Worm (Caenorhabditis elegans) whole organism, midembryonic: ENCODE measurements around the gene sra-36.

Experiments
- T22C8.4 ChIP-seq: fragments of 200-800 bp; sonication (Bioruptor generic); IDR thresholded peaks from 2 replicates; pipeline ENCODE4 v1.3.6; 2022; ENCODE audit warnings: missing genetic modification characterization, missing compliant biosample characterization
- cog-1 ChIP-seq: sonication (generic microtip); optimal IDR thresholded peaks from 2 replicates; lab custom pipeline; 2016; ENCODE audit warnings: missing genetic modification characterization, missing compliant biosample characterization
- flt-1 ChIP-seq: fragments of 200-800 bp; sonication (Bioruptor generic); IDR thresholded peaks from 2 replicates; pipeline ENCODE4 v1.3.6; 2022; ENCODE audit warnings: missing genetic modification characterization, missing compliant biosample characterization
- klf-2 ChIP-seq: fragments of 200-800 bp; sonication (Bioruptor generic); conservative IDR thresholded peaks from 2 replicates; pipeline ENCODE4 v1.3.6; 2022; ENCODE audit warnings: missing genetic modification reagents, missing genetic modification characterization, missing compliant biosample characterization
- med-1 ChIP-seq: sonication (generic microtip); optimal IDR thresholded peaks from 2 replicates; lab custom pipeline; 2017; ENCODE audit warnings: missing genetic modification characterization, mild to moderate bottlenecking, missing compliant biosample characterization, antibody characterized with exemption, missing genetic modification reagents; ENCODE audit not compliant: insufficient read depth
- ref-1 ChIP-seq: fragments of 200-800 bp; sonication (Bioruptor generic); conservative IDR thresholded peaks from 2 replicates; pipeline ENCODE4 v1.3.6; 2022; ENCODE audit warnings: missing genetic modification reagents, missing genetic modification characterization, missing compliant biosample characterization
- tab-1 ChIP-seq: fragments of 200-800 bp; sonication (Bioruptor generic); IDR thresholded peaks from 2 replicates; pipeline ENCODE4 v1.3.6; 2022; ENCODE audit warnings: missing genetic modification characterization, missing compliant biosample characterization
- ztf-23 ChIP-seq: fragments of 200-800 bp; sonication (Bioruptor generic); IDR thresholded peaks from 2 replicates; pipeline ENCODE4 v1.3.6; 2022; ENCODE audit warnings: missing genetic modification reagents, missing genetic modification characterization, missing compliant biosample characterization
- ztf-29 ChIP-seq: fragments of 200-800 bp; sonication (Bioruptor generic); IDR thresholded peaks from 2 replicates; pipeline ENCODE4 v1.3.6; 2022; ENCODE audit warnings: missing genetic modification reagents, missing genetic modification characterization, missing compliant biosample characterization

sra-36 gene

ce11 chrII:4573084-4573483, 32.6 kb upstream of the sra-36 start:
- TF ChIP-seq ref-1 (no peak), ztf-29 (GFP tag; lab: Robert Waterston, UW) (no peak), cog-1 (tag; lab: Kevin White, UChicago) (no peak), flt-1 (no peak), T22C8.4 (GFP tag; lab: Robert Waterston, UW) (no peak)

ce11 chrII:4572579-4572978, 32.0 kb upstream of the sra-36 start:
- TF ChIP-seq T22C8.4 (GFP tag; lab: Robert Waterston, UW), result no peak
- TF ChIP-seq ztf-29 (GFP tag; lab: Robert Waterston, UW), result no peak
- no peak for TF ChIP-seq tab-1 (GFP tag; lab: Robert Waterston, UW)
- TF ChIP-seq flt-1, result no peak
- TF ChIP-seq med-1 (GFP tag; lab: Kevin White, UChicago), result no peak
- no peak for TF ChIP-seq cog-1 (tag; lab: Kevin White, UChicago)
- TF ChIP-seq klf-2 (GFP tag; lab: Robert Waterston, UW), result no peak
- TF ChIP-seq ref-1, result no peak
- no peak for TF ChIP-seq ztf-23

DNA sequence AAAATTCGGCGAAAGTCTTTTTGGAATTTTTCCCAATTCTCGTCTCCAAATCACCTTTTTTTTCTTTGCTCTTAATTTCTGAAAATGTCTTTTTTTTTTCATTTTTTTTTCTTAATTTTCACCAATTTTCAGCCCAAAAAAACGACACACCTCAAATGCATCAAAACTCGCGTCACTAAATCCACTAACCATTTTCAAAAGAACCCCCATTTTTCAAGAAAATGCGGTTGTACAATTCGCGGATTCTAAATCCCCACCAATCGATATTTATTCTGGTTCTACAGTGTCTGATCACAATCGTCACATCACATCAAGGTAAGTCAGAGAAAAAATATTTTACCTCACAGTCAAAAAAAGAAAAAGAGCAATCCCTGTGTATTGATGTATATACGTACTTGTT, 31.3 kb upstream of the sra-36 start, which contains the start of gene vab-1:
Gene vab-1 (plus strand): TSS at position 133 of the 400 bp plus-strand sequence.
- TF ChIP-seq ref-1 (no peak), cog-1 (tag; lab: Kevin White, UChicago) (no peak), flt-1 (no peak), tab-1 (GFP tag; lab: Robert Waterston, UW) (no peak), ztf-23 (no peak), ztf-29 (GFP tag; lab: Robert Waterston, UW) (no peak), T22C8.4 (GFP tag; lab: Robert Waterston, UW) (no peak), klf-2 (GFP tag; lab: Robert Waterston, UW) (no peak), med-1 (GFP tag; lab: Kevin White, UChicago) (no peak)

DNA sequence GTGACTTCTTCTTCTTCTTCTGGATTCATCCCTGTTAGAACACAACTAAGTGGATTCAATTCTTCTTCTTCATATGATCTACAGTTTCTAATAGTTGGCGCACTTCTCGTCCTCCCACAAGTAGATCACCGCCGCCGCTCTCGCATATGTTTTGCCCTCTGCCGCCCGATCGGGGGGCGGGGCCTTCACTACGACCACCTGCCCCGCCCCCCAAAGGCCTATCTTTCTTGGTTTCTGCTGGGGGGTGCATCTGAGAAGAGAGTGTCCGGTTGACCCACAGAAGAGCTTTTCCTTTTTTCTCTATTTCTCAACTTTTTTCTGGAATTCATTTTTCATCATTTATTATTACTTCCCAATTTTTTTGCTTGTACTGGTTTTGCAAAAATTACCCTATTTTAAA, 30.6 kb upstream of the sra-36 start:
- TF ChIP-seq ref-1, result no peak
- peak; percentile 54; the same call in 1 of the 2 replicates for TF ChIP-seq ztf-23
- TF ChIP-seq cog-1 (tag; lab: Kevin White, UChicago), result no peak
- TF ChIP-seq flt-1, result 0 out of 2 replicates have a peak, but pooled peaks have one; percentile 48

DNA sequence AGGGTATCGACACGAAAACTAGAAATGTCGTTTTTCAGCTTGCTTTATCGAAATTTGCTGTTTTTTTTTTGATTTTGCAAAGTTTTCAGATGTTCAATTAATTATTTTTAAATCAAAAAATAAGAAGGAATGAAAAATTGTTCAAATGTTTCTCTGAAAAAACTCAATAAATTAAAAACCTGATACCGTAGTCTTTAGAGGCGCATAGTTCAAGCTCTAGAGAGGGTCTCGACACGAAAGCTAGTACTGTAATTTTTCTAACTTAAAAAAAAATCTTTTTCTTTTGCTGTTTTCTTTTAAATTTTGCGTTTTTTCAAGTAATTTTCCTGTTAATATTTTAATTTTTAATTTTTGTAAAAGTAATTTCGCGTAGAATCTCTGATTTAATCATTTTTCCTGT, 25.7 kb upstream of the sra-36 start:
- no peak for TF ChIP-seq ztf-29 (GFP tag; lab: Robert Waterston, UW)
- TF ChIP-seq ref-1, result no peak
- no peak for TF ChIP-seq med-1 (GFP tag; lab: Kevin White, UChicago)
- no peak for TF ChIP-seq klf-2 (GFP tag; lab: Robert Waterston, UW)
- TF ChIP-seq tab-1 (GFP tag; lab: Robert Waterston, UW), result no peak
- TF ChIP-seq T22C8.4 (GFP tag; lab: Robert Waterston, UW), result no peak
- TF ChIP-seq cog-1 (tag; lab: Kevin White, UChicago), result no peak
- TF ChIP-seq flt-1, result no peak
- no peak for TF ChIP-seq ztf-23

DNA sequence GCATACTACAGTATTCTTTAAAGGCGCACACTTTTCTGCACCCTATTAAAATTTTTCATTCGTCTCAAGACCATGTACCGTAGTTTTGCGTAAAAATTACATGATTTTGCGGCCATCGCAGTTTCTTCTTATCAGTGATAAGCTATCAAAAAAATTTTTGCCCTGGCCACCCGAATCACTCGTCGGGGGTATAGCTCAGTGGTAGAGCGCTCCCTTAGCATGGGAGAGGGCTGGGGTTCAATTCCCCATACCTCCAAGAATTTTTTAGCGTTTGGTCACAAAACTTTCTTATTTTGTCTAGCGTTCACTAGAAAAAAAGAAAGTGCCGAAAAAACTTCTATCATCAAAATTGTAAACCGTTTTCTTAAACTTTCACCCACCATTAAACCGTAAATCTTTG, 24.7 kb upstream of the sra-36 start:
- TF ChIP-seq ref-1, result no peak

ce11 chrII:4562503-4563000, 22.0 kb upstream of the sra-36 start, which contains the start of gene dao-2:
dao-2 (plus strand) TSS chrII:4562950.
- no peak for TF ChIP-seq ref-1
- TF ChIP-seq ztf-29 (GFP tag; lab: Robert Waterston, UW), result no peak
- TF ChIP-seq flt-1, result no peak
- TF ChIP-seq klf-2 (GFP tag; lab: Robert Waterston, UW), result no peak
- no peak for TF ChIP-seq cog-1 (tag; lab: Kevin White, UChicago)
- TF ChIP-seq med-1 (GFP tag; lab: Kevin White, UChicago), result no peak
- TF ChIP-seq T22C8.4 (GFP tag; lab: Robert Waterston, UW), result no peak
- no peak for TF ChIP-seq ztf-23
- no peak for TF ChIP-seq tab-1 (GFP tag; lab: Robert Waterston, UW)

ce11 chrII:4560068-4560467, 19.5 kb upstream of the sra-36 start, which contains the start of gene M03A1.8:
M03A1.8 (plus strand) TSS chrII:4560336.
- TF ChIP-seq ztf-23 (no peak), cog-1 (tag; lab: Kevin White, UChicago) (no peak), ref-1 (no peak), tab-1 (GFP tag; lab: Robert Waterston, UW) (no peak), med-1 (GFP tag; lab: Kevin White, UChicago) (no peak), T22C8.4 (GFP tag; lab: Robert Waterston, UW) (no peak), ztf-29 (GFP tag; lab: Robert Waterston, UW) (no peak), klf-2 (GFP tag; lab: Robert Waterston, UW) (no peak), flt-1 (no peak)

DNA sequence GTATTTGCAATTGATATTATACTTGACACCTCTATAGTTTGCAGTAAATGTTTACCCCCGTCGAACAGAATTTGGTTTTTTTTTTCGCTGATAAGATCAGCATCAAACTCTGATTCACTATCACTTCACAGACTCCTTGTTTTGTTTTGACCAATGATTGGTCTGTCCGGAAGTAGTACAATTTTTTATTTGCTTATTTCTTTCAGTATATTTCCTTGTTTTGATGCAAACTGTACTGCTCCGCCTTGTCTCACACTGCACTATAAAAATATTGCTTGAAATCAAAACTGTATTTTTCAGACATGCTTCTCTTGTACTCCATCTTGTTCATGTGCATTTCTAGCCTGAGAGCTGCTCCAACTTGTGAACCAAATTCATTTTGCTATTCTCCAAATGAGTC, 17.0 kb upstream of the sra-36 start, which contains the start of gene M03A1.3:
Gene M03A1.3 (plus strand): TSS at position 301 of the 400 bp plus-strand sequence.
- no peak for TF ChIP-seq klf-2 (GFP tag; lab: Robert Waterston, UW)
- no peak for TF ChIP-seq med-1 (GFP tag; lab: Kevin White, UChicago)
- no peak for TF ChIP-seq flt-1
- no peak for TF ChIP-seq ref-1
- TF ChIP-seq cog-1 (tag; lab: Kevin White, UChicago), result no peak
- no peak for TF ChIP-seq tab-1 (GFP tag; lab: Robert Waterston, UW)
- TF ChIP-seq T22C8.4 (GFP tag; lab: Robert Waterston, UW), result no peak
- TF ChIP-seq ztf-23, result no peak
- no peak for TF ChIP-seq ztf-29 (GFP tag; lab: Robert Waterston, UW)

DNA sequence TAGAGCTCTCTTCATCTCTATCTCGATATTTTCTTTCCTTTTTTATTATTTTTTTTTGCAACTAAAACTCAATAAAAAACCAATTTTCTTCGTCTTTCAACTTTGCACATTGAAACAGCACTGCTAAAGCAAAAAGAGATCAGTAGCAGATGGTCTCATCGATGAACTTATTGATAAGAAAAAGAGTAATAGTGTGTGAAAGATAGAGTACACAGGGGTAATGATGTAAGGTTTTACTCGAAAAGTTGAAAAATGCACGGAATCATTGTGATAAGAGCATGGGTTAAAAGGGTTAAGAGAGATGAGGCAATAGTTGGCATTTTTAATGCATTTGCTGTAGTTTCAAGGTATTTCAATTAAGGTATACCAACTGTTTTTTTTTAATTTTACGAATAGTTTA, 11.6 kb upstream of the sra-36 start:
- no peak for TF ChIP-seq med-1 (GFP tag; lab: Kevin White, UChicago)
- no peak for TF ChIP-seq tab-1 (GFP tag; lab: Robert Waterston, UW)
- TF ChIP-seq ztf-29 (GFP tag; lab: Robert Waterston, UW), result no peak
- no peak for TF ChIP-seq flt-1
- TF ChIP-seq cog-1 (tag; lab: Kevin White, UChicago), result no peak
- TF ChIP-seq T22C8.4 (GFP tag; lab: Robert Waterston, UW), result no peak
- TF ChIP-seq ztf-23, result no peak
